Worm (Caenorhabditis elegans) whole organism, L3 larva: Measurements from ENCODE around the gene oac-21.

Experiments
- ceh-82 ChIP-seq: fragments of 150-350 bp; optimal IDR thresholded peaks from 2 replicates; lab custom pipeline; 2014; ENCODE audit warnings: missing biosample characterization, missing genetic modification characterization
- egl-5 ChIP-seq: fragments of 150-350 bp; optimal IDR thresholded peaks from 2 replicates; lab custom pipeline; 2017; ENCODE audit warnings: missing biosample characterization, missing genetic modification reagents, missing genetic modification characterization, inconsistent platforms
- elt-2 ChIP-seq: sonication (generic microtip); optimal IDR thresholded peaks from 2 replicates; lab custom pipeline; 2016; ENCODE audit warnings: missing genetic modification reagents, mild to moderate bottlenecking, missing genetic modification characterization, missing compliant biosample characterization
- pqm-1 ChIP-seq: fragments of 150-350 bp; optimal IDR thresholded peaks from 2 replicates; lab custom pipeline; 2017; ENCODE audit warnings: missing biosample characterization, missing genetic modification characterization, inconsistent platforms

Gene oac-21

ce11 chrIV:3937097-3937496 lies 48.0 kb downstream of the oac-21 start, which contains the start of gene clec-71:
Gene clec-71 (plus strand): TSS chrIV:3937458.
- TF ChIP-seq elt-2 (tag; lab: Kevin White, UChicago) = peak; percentile 6
- TF ChIP-seq ceh-82 = no peak

ce11 chrIV:3941658-3942328 lies 52.7 kb downstream of the oac-21 start, which contains the start of gene clec-174:
Gene clec-174 (minus strand): TSS chrIV:3941708.
- peak; percentile 49 for TF ChIP-seq elt-2 (tag; lab: Kevin White, UChicago)
- peak; percentile 22 for TF ChIP-seq pqm-1
- no peak for TF ChIP-seq egl-5 (tag; lab: Kevin White, UChicago)
